Worm (Caenorhabditis elegans): ENCODE results near the gene F40H6.5.

The F40H6.5 gene

ce11 chrIII:6055706-6056105, at the start of gene F40H6.5:
TSS of gene F40H6.5 (minus strand) at chrIII:6055806.
- TF ChIP-seq nhr-237 (tag; optimal IDR thresholded peaks at IDR 0.05): no peak
- TF ChIP-seq peb-1 (tag; optimal IDR thresholded peaks at IDR 0.05): no peak
- no peak for TF ChIP-seq aly-2 (tag; optimal IDR thresholded peaks at IDR 0.05)
- no peak for TF ChIP-seq unc-55 (GFP tag; optimal IDR thresholded peaks at IDR 0.05)
- TF ChIP-seq dmd-4 (tag; optimal IDR thresholded peaks at IDR 0.05): no peak
- no peak for TF ChIP-seq blmp-1 (tag; optimal IDR thresholded peaks at IDR 0.05; ENCODE audit: insufficient read depth)
- no peak for TF ChIP-seq gmeb-1 (tag; optimal IDR thresholded peaks at IDR 0.05)
- TF ChIP-seq lin-39 (tag; optimal IDR thresholded peaks at IDR 0.05): no peak
- no peak for TF ChIP-seq nhr-23 (tag; optimal IDR thresholded peaks at IDR 0.05)
- no peak for TF ChIP-seq sma-3 (GFP tag; optimal IDR thresholded peaks at IDR 0.05)
- no peak for TF ChIP-seq C34F6.9 (tag; optimal IDR thresholded peaks at IDR 0.05)
- no peak for TF ChIP-seq unc-62 (GFP tag; optimal IDR thresholded peaks at IDR 0.05)
- TF ChIP-seq ZK546.5 (tag; optimal IDR thresholded peaks at IDR 0.05): no peak
- TF ChIP-seq nhr-21 (tag; optimal IDR thresholded peaks at IDR 0.05): no peak
- no peak for TF ChIP-seq egl-27 (tag; optimal IDR thresholded peaks at IDR 0.05)
- no peak for TF ChIP-seq crh-2 (tag; optimal IDR thresholded peaks at IDR 0.05)
- no peak for TF ChIP-seq ceh-82 (tag; optimal IDR thresholded peaks at IDR 0.05)
- TF ChIP-seq F13H6.1 (tag; optimal IDR thresholded peaks at IDR 0.05): no peak
- TF ChIP-seq zag-1 (tag; optimal IDR thresholded peaks at IDR 0.05): no peak

- TF ChIP-seq aly-2 (tag; optimal IDR thresholded peaks at IDR 0.05) (no peak), nhr-23 (tag; optimal IDR thresholded peaks at IDR 0.05) (no peak), R02D3.7 (tag; optimal IDR thresholded peaks at IDR 0.05) (no peak), ama-1 (optimal IDR thresholded peaks at IDR 0.05) (no peak), ztf-11 (tag; optimal IDR thresholded peaks at IDR 0.05) (no peak), nhr-6 (tag; optimal IDR thresholded peaks at IDR 0.05) (no peak), nhr-77 (tag; optimal IDR thresholded peaks at IDR 0.05) (no peak), F13H6.1 (tag; optimal IDR thresholded peaks at IDR 0.05) (no peak), peb-1 (tag; optimal IDR thresholded peaks at IDR 0.05) (no peak), crh-2 (tag; optimal IDR thresholded peaks at IDR 0.05) (no peak), dmd-4 (tag; optimal IDR thresholded peaks at IDR 0.05) (no peak), nhr-25 (tag; optimal IDR thresholded peaks at IDR 0.05) (no peak), alr-1 (tag; optimal IDR thresholded peaks at IDR 0.05) (no peak), ztf-4 (tag; optimal IDR thresholded peaks at IDR 0.05) (no peak), elt-3 (tag; optimal IDR thresholded peaks at IDR 0.05) (no peak), sem-4 (tag; optimal IDR thresholded peaks at IDR 0.05) (no peak), ztf-1 (GFP tag; conservative IDR thresholded peaks at IDR 0.05) (no peak), nhr-11 (tag; optimal IDR thresholded peaks at IDR 0.05) (no peak), fos-1 (tag; optimal IDR thresholded peaks at IDR 0.05) (no peak), mbf-1 (tag; optimal IDR thresholded peaks at IDR 0.05) (no peak)
Observed at ce11 chrIII:6102762-6103161, 47.2 kb upstream of the F40H6.5 start, which contains the start of gene C05D10.4. TSS of gene C05D10.4 (minus strand) at chrIII:6102862.

ce11 chrIII:6095654-6096053, 40.0 kb upstream of the F40H6.5 start:
- TF ChIP-seq nhr-129 (tag; optimal IDR thresholded peaks at IDR 0.05): no peak
- peak; percentile 25 for TF ChIP-seq blmp-1 (tag; optimal IDR thresholded peaks at IDR 0.05; ENCODE audit: insufficient read depth)

ce11 chrIII:6087705-6088359, 32.2 kb upstream of the F40H6.5 start, which contains the start of gene wht-1:
TSS of gene wht-1 (minus strand) at chrIII:6087755.
- TF ChIP-seq elt-1 (tag; optimal IDR thresholded peaks at IDR 0.05) (no peak), sma-3 (GFP tag; optimal IDR thresholded peaks at IDR 0.05) (no peak), lin-13 (GFP tag; optimal IDR thresholded peaks at IDR 0.05) (no peak), mbf-1 (tag; optimal IDR thresholded peaks at IDR 0.05) (no peak), crh-2 (tag; optimal IDR thresholded peaks at IDR 0.05) (peak; percentile 6), skn-1 (tag; optimal IDR thresholded peaks at IDR 0.05) (peak; percentile 65), ztf-11 (tag; optimal IDR thresholded peaks at IDR 0.05) (no peak), C34F6.9 (tag; optimal IDR thresholded peaks at IDR 0.05) (no peak), fos-1 (tag; optimal IDR thresholded peaks at IDR 0.05) (peak; percentile 52), elt-3 (tag; optimal IDR thresholded peaks at IDR 0.05) (no peak), ztf-4 (tag; optimal IDR thresholded peaks at IDR 0.05) (no peak), lsy-2 (tag; optimal IDR thresholded peaks at IDR 0.05) (no peak), nhr-129 (tag; optimal IDR thresholded peaks at IDR 0.05) (no peak), ceh-16 (tag; optimal IDR thresholded peaks at IDR 0.05) (no peak)

All from whole organism, L2 larva.